Fruit fly (Drosophila melanogaster) whole organism, larva: ENCODE results near the gene aph-1.
A peak's percentile ranks its signal among the peaks of the same experiment; 100 is the strongest.

Experiments used
- noc ChIP-seq: fragments of 200-800 bp; sonication (Bioruptor generic); optimal IDR thresholded peaks from 3 replicates; lab custom pipeline; 2019; ENCODE audit warnings: missing biosample characterization, mild to moderate bottlenecking, missing genetic modification characterization, moderate library complexity

Gene aph-1

dm6 chr2L:2737561-2737960 is 28.5 kb upstream of the aph-1 start:
- TF ChIP-seq noc (tag; lab: Kevin White, UChicago) = no peak

dm6 chr2L:2739820-2740230 is 26.2 kb upstream of the aph-1 start, which contains the start of gene Hrs:
TSS of gene Hrs (plus strand) at chr2L:2739986.
- no peak for TF ChIP-seq noc (tag; lab: Kevin White, UChicago)

dm6 chr2L:2744852-2745251 is 21.2 kb upstream of the aph-1 start, which contains the start of the genes CG9961 and Cwc25:
TSS of gene CG9961 (minus strand) at chr2L:2744934.
TSS of gene Cwc25 (plus strand) at chr2L:2745098.
- TF ChIP-seq noc (tag; lab: Kevin White, UChicago) = no peak

- peak; percentile 93 for TF ChIP-seq noc (tag; lab: Kevin White, UChicago)
Measured at dm6 chr2L:2748480-2749143, 17.4 kb upstream of the aph-1 start.

dm6 chr2L:2749144-2749766 is 16.8 kb upstream of the aph-1 start:
- no peak for TF ChIP-seq noc (tag; lab: Kevin White, UChicago)

- peak; percentile 81 for TF ChIP-seq noc (tag; lab: Kevin White, UChicago)
Measured at dm6 chr2L:2750337-2751084, 15.5 kb upstream of the aph-1 start.

- no peak for TF ChIP-seq noc (tag; lab: Kevin White, UChicago)
Measured at dm6 chr2L:2751085-2751710, 14.8 kb upstream of the aph-1 start.

- peak; percentile 96 for TF ChIP-seq noc (tag; lab: Kevin White, UChicago)
Measured at dm6 chr2L:2751904-2752459, 14.1 kb upstream of the aph-1 start, which contains the start of gene Bacc. TSS of gene Bacc (plus strand) at chr2L:2752445.

- TF ChIP-seq noc (tag; lab: Kevin White, UChicago) = peak; percentile 65
Measured at dm6 chr2L:2752460-2753411, 13.3 kb upstream of the aph-1 start, which contains the start of gene Pgk. TSS of gene Pgk (minus strand) at chr2L:2753068.

- TF ChIP-seq noc (tag; lab: Kevin White, UChicago) = no peak
Measured at dm6 chr2L:2753789-2754436, 12.1 kb upstream of the aph-1 start.

- TF ChIP-seq noc (tag; lab: Kevin White, UChicago) = peak; percentile 88
Measured at dm6 chr2L:2754437-2755322, 11.4 kb upstream of the aph-1 start.

- no peak for TF ChIP-seq noc (tag; lab: Kevin White, UChicago)
Measured at dm6 chr2L:2755323-2755695, 10.7 kb upstream of the aph-1 start.
